Fruit fly (Drosophila melanogaster) whole organism, embryonic: ENCODE data around the gene Als2.
A peak's percentile ranks its signal among the peaks of the same experiment; 100 is the strongest.

Experiments
- Atf-2 ChIP-seq: fragments of 200-800 bp; sonication (Bioruptor generic); optimal IDR thresholded peaks from 2 replicates; lab custom pipeline; 2016; ENCODE audit warnings: missing biosample characterization, missing genetic modification characterization
- Blimp-1 ChIP-seq: fragments of 200-800 bp; sonication (Bioruptor generic); optimal IDR thresholded peaks from 3 replicates; lab custom pipeline; 2018; ENCODE audit warnings: missing biosample characterization, missing genetic modification characterization, mild to moderate bottlenecking, moderate library complexity, missing genetic modification reagents
- BtbVII ChIP-seq: fragments of 200-800 bp; sonication (Bioruptor generic); optimal IDR thresholded peaks from 3 replicates; lab custom pipeline; 2017; ENCODE audit warnings: missing biosample characterization, mild to moderate bottlenecking, missing genetic modification characterization
- Bteb2 ChIP-seq: fragments of 200-800 bp; sonication (Bioruptor generic); optimal IDR thresholded peaks from 2 replicates; lab custom pipeline; 2016; ENCODE audit warnings: missing biosample characterization, missing genetic modification characterization
- CG10267 ChIP-seq: fragments of 200-800 bp; sonication (Bioruptor generic); optimal IDR thresholded peaks from 2 replicates; lab custom pipeline; 2018; ENCODE audit warnings: missing biosample characterization, mild to moderate bottlenecking, missing genetic modification characterization, moderate library complexity
- CG10543 ChIP-seq: fragments of 200-800 bp; sonication (Bioruptor generic); optimal IDR thresholded peaks from 3 replicates; lab custom pipeline; 2017; ENCODE audit warnings: missing biosample characterization, mild to moderate bottlenecking, missing genetic modification characterization, moderate library complexity
- CG11398 ChIP-seq: fragments of 200-800 bp; sonication (Bioruptor generic); optimal IDR thresholded peaks from 2 replicates; lab custom pipeline; 2016; ENCODE audit warnings: missing biosample characterization, missing genetic modification characterization
- CG14014 ChIP-seq: fragments of 200-800 bp; sonication (Bioruptor generic); IDR thresholded peaks from 2 replicates; pipeline ENCODE4 v1.3.6; 2022; ENCODE audit warnings: missing biosample characterization, missing genetic modification characterization
- CG14860 ChIP-seq: fragments of 200-800 bp; sonication (Bioruptor generic); IDR thresholded peaks from 3 replicates; pipeline ENCODE4 v1.3.6; 2022; ENCODE audit warnings: missing biosample characterization, missing genetic modification characterization; ENCODE audit not compliant: partially characterized antibody
- CG14965 ChIP-seq: fragments of 200-800 bp; sonication (Bioruptor generic); optimal IDR thresholded peaks from 2 replicates; lab custom pipeline; 2016; ENCODE audit warnings: missing biosample characterization, missing genetic modification characterization, borderline replicate concordance
- CG1529 ChIP-seq: fragments of 200-800 bp; sonication (Bioruptor generic); optimal IDR thresholded peaks from 3 replicates; lab custom pipeline; 2018; ENCODE audit warnings: missing biosample characterization, missing genetic modification characterization
- CG17568 ChIP-seq: fragments of 200-800 bp; sonication (Bioruptor generic); optimal IDR thresholded peaks from 2 replicates; lab custom pipeline; 2018; ENCODE audit warnings: missing biosample characterization, mild to moderate bottlenecking, missing genetic modification characterization, moderate library complexity
- CG18619 ChIP-seq: fragments of 200-800 bp; sonication (Bioruptor generic); optimal IDR thresholded peaks from 3 replicates; lab custom pipeline; 2017; ENCODE audit warnings: missing biosample characterization, mild to moderate bottlenecking, missing genetic modification characterization
- CG2129 ChIP-seq: fragments of 200-800 bp; sonication (Bioruptor generic); IDR thresholded peaks from 2 replicates; pipeline ENCODE4 v1.3.6; 2022; ENCODE audit warnings: missing biosample characterization, missing genetic modification characterization; ENCODE audit not compliant: partially characterized antibody
- CG2199 ChIP-seq: fragments of 200-800 bp; sonication (Bioruptor generic); IDR thresholded peaks from 3 replicates; pipeline ENCODE4 v1.3.6; 2022; ENCODE audit warnings: missing biosample characterization, missing genetic modification characterization
- CG2712 ChIP-seq: fragments of 200-800 bp; optimal IDR thresholded peaks from 3 replicates; lab custom pipeline; 2019; ENCODE audit warnings: missing biosample characterization, mild to moderate bottlenecking, missing genetic modification characterization, moderate library complexity
- CG31388 ChIP-seq: fragments of 200-800 bp; sonication (Bioruptor generic); optimal IDR thresholded peaks from 2 replicates; lab custom pipeline; 2016; ENCODE audit warnings: missing biosample characterization, missing genetic modification characterization
- CG34376 ChIP-seq: fragments of 200-800 bp; sonication (Bioruptor generic); optimal IDR thresholded peaks from 2 replicates; lab custom pipeline; 2018; ENCODE audit warnings: missing biosample characterization, mild to moderate bottlenecking, missing genetic modification characterization
- CG3995 ChIP-seq: fragments of 200-800 bp; sonication (Bioruptor generic); optimal IDR thresholded peaks from 3 replicates; lab custom pipeline; 2016; ENCODE audit warnings: missing biosample characterization, missing genetic modification characterization
- CG4707 ChIP-seq: fragments of 200-800 bp; sonication (Bioruptor generic); optimal IDR thresholded peaks from 2 replicates; lab custom pipeline; 2018; ENCODE audit warnings: missing biosample characterization, mild to moderate bottlenecking, missing genetic modification characterization, moderate library complexity
- CG7357 ChIP-seq: fragments of 200-800 bp; sonication (Bioruptor generic); IDR thresholded peaks from 3 replicates; pipeline ENCODE4 v1.3.6; 2022; ENCODE audit warnings: missing biosample characterization, missing genetic modification characterization
- CG7372 ChIP-seq: fragments of 200-800 bp; sonication (Bioruptor generic); IDR thresholded peaks from 2 replicates; pipeline ENCODE4 v1.3.6; 2022; ENCODE audit warnings: missing biosample characterization, missing genetic modification characterization
- CG7556 ChIP-seq: fragments of 200-800 bp; sonication (Bioruptor generic); optimal IDR thresholded peaks from 2 replicates; lab custom pipeline; 2017; ENCODE audit warnings: missing biosample characterization, mild to moderate bottlenecking, missing genetic modification characterization
- CG8089 ChIP-seq: fragments of 200-800 bp; sonication (Bioruptor generic); optimal IDR thresholded peaks from 3 replicates; lab custom pipeline; 2016; ENCODE audit warnings: missing biosample characterization, missing genetic modification characterization
- CG8359 ChIP-seq: fragments of 200-800 bp; sonication (Bioruptor generic); optimal IDR thresholded peaks from 2 replicates; lab custom pipeline; 2017; ENCODE audit warnings: missing biosample characterization, mild to moderate bottlenecking, missing genetic modification characterization, borderline replicate concordance
- Eip74EF ChIP-seq, 2 experiments: fragments of 200-800 bp in 1 of 2; fragments of >200 bp in 1 of 2; sonication (Bioruptor generic) in 1 of 2; optimal IDR thresholded peaks; 2 replicates each; lab custom pipeline; 2017 to 2019; ENCODE audit warnings: missing biosample characterization in 2 of 2, missing genetic modification characterization in 2 of 2, mild to moderate bottlenecking in 1 of 2, moderate library complexity in 1 of 2
- HHEX ChIP-seq: fragments of 200-800 bp; sonication (Bioruptor generic); optimal IDR thresholded peaks from 3 replicates; lab custom pipeline; 2017; ENCODE audit warnings: missing biosample characterization, mild to moderate bottlenecking, missing genetic modification characterization, missing genetic modification reagents
- HLH3B ChIP-seq: fragments of 200-800 bp; sonication (Bioruptor generic); IDR thresholded peaks from 2 replicates; pipeline ENCODE4 v1.3.6; 2022; ENCODE audit warnings: missing biosample characterization, missing genetic modification characterization
- HLH4C ChIP-seq: fragments of 200-800 bp; sonication (Bioruptor generic); IDR thresholded peaks from 3 replicates; pipeline ENCODE4 v1.3.6; 2022; ENCODE audit warnings: missing biosample characterization, missing genetic modification characterization; ENCODE audit not compliant: partially characterized antibody
- HmgZ ChIP-seq: fragments of 200-800 bp; sonication (Bioruptor generic); optimal IDR thresholded peaks from 2 replicates; lab custom pipeline; 2018; ENCODE audit warnings: missing biosample characterization, mild to moderate bottlenecking, missing genetic modification characterization
- Jarid2 ChIP-seq: fragments of 200-800 bp; sonication (Bioruptor generic); optimal IDR thresholded peaks from 3 replicates; lab custom pipeline; 2017; ENCODE audit warnings: mild to moderate bottlenecking, missing biosample characterization, missing genetic modification reagents, missing genetic modification characterization
- NK7.1 ChIP-seq: fragments of 200-800 bp; sonication (Bioruptor generic); optimal IDR thresholded peaks from 3 replicates; lab custom pipeline; 2016; ENCODE audit warnings: missing biosample characterization, missing genetic modification characterization
- NfI ChIP-seq: fragments of 200-800 bp; sonication (Bioruptor generic); optimal IDR thresholded peaks from 3 replicates; lab custom pipeline; 2018; ENCODE audit warnings: missing biosample characterization, mild to moderate bottlenecking, missing genetic modification characterization, moderate library complexity
- Optix ChIP-seq: fragments of 200-800 bp; sonication (Bioruptor generic); IDR thresholded peaks from 3 replicates; pipeline ENCODE4 v1.3.6; 2022; ENCODE audit warnings: missing biosample characterization, missing genetic modification characterization
- Tbp ChIP-seq: fragments of >200 bp; optimal IDR thresholded peaks from 2 replicates; lab custom pipeline; 2018; ENCODE audit warnings: missing biosample characterization, missing genetic modification characterization
- Usf ChIP-seq: fragments of 200-800 bp; sonication (Bioruptor generic); optimal IDR thresholded peaks from 2 replicates; lab custom pipeline; 2017; ENCODE audit warnings: missing genotype, missing biosample characterization, missing genetic modification characterization
- ab ChIP-seq: fragments of 200-800 bp; sonication (Bioruptor generic); optimal IDR thresholded peaks from 2 replicates; lab custom pipeline; 2016; ENCODE audit warnings: missing biosample characterization, missing genetic modification characterization
- btn ChIP-seq: fragments of 200-800 bp; sonication (Bioruptor generic); optimal IDR thresholded peaks from 2 replicates; lab custom pipeline; 2016; ENCODE audit warnings: missing biosample characterization, missing genetic modification characterization
- ci ChIP-seq: fragments of 200-800 bp; sonication (Bioruptor generic); IDR thresholded peaks from 3 replicates; pipeline ENCODE4 v1.3.6; 2022; ENCODE audit warnings: missing biosample characterization, missing genetic modification characterization
- emc ChIP-seq: fragments of 200-800 bp; sonication (Bioruptor generic); optimal IDR thresholded peaks from 2 replicates; lab custom pipeline; 2016; ENCODE audit warnings: missing biosample characterization, missing genetic modification characterization
- ftz-f1 ChIP-seq: fragments of 200-800 bp; sonication (Bioruptor generic); optimal IDR thresholded peaks from 2 replicates; lab custom pipeline; 2016; ENCODE audit warnings: missing biosample characterization, missing genetic modification characterization
- gce ChIP-seq: fragments of 200-800 bp; sonication (Bioruptor generic); IDR thresholded peaks from 3 replicates; pipeline ENCODE4 v1.3.6; 2022; ENCODE audit warnings: missing biosample characterization, missing genetic modification characterization
- jumu ChIP-seq: fragments of 200-800 bp; sonication (Bioruptor generic); optimal IDR thresholded peaks from 3 replicates; lab custom pipeline; 2016; ENCODE audit warnings: missing biosample characterization, missing genetic modification characterization
- klu ChIP-seq: fragments of 200-800 bp; sonication (Bioruptor generic); IDR thresholded peaks from 2 replicates; pipeline ENCODE4 v1.3.6; 2022; ENCODE audit warnings: missing biosample characterization, missing genetic modification characterization
- lmd ChIP-seq: fragments of 200-800 bp; sonication (Bioruptor generic); IDR thresholded peaks from 2 replicates; pipeline ENCODE4 v1.3.6; 2022; ENCODE audit warnings: missing biosample characterization, missing genetic modification characterization
- lola ChIP-seq, 3 experiments: fragments of >200 bp in 2 of 3; fragments of 200-800 bp in 1 of 3; sonication (Bioruptor generic) in 1 of 3; optimal IDR thresholded peaks; 2 replicates each; lab custom pipeline; 2017 to 2019; ENCODE audit warnings: missing biosample characterization in 3 of 3, missing genetic modification characterization in 3 of 3, mild to moderate bottlenecking in 1 of 3, moderate library complexity in 1 of 3
- pho ChIP-seq: fragments of 200-800 bp; sonication (Bioruptor generic); optimal IDR thresholded peaks from 2 replicates; lab custom pipeline; 2016; ENCODE audit warnings: missing biosample characterization, missing genetic modification characterization
- sisA ChIP-seq: fragments of 200-800 bp; sonication (Bioruptor generic); IDR thresholded peaks from 2 replicates; pipeline ENCODE4 v1.3.6; 2022; ENCODE audit warnings: missing biosample characterization, missing genetic modification characterization
- sr ChIP-seq: fragments of 200-800 bp; sonication (Bioruptor generic); IDR thresholded peaks from 3 replicates; pipeline ENCODE4 v1.3.6; 2022; ENCODE audit warnings: missing biosample characterization, missing genetic modification characterization
- stc ChIP-seq: fragments of 200-800 bp; sonication (Bioruptor generic); IDR thresholded peaks from 2 replicates; pipeline ENCODE4 v1.3.6; 2022; ENCODE audit warnings: missing biosample characterization, missing genetic modification characterization
- toy ChIP-seq: fragments of 200-800 bp; sonication (Bioruptor generic); IDR thresholded peaks from 2 replicates; pipeline ENCODE4 v1.3.6; 2022; ENCODE audit warnings: missing biosample characterization, missing genetic modification characterization

Gene Als2

DNA sequence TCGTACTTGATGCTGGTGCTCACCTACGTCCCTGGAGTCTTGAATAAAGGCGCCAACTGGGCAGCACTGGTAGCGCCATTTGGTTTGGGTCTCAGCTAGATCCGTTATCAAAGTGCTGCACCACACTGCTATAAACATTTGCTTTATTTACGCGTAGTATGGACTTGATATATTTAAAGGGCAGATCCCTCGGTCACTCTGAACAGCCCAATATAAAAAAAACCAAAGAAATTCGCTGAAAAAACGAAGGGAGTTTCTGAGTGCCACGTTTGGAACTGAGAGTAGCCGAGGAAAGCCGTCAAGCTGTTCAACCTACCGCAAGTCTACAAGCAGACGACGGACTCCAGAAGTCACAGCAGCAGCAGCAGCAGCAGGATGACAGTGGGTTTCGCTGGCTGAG lies 38.7 kb downstream of the Als2 start, which contains the start of gene Atox1 (continued):
- no peak for TF ChIP-seq Atf-2 (GFP tag; lab: Kevin White, UChicago)
- no peak for TF ChIP-seq Eip74EF (GFP tag; optimal IDR thresholded peaks at IDR 0.05; lab: Kevin White, UChicago)
- peak; percentile 67 for TF ChIP-seq pho (GFP tag; lab: Kevin White, UChicago)
- 0 out of 2 replicates have a peak, but pooled peaks have one; percentile 23 for TF ChIP-seq CG14014
- no peak for TF ChIP-seq CG4707 (GFP tag; lab: Kevin White, UChicago)
- TF ChIP-seq toy (GFP tag; lab: Robert Waterston, UW) = no peak
- TF ChIP-seq CG7372 (GFP tag; lab: Robert Waterston, UW) = no peak
- TF ChIP-seq CG2199 (GFP tag; lab: Robert Waterston, UW) = peak; percentile 77
- no peak for TF ChIP-seq CG14860
- no peak for TF ChIP-seq Usf (GFP tag; lab: Kevin White, UChicago)
- TF ChIP-seq gce (GFP tag; lab: Robert Waterston, UW) = no peak
- TF ChIP-seq sr (GFP tag; lab: Robert Waterston, UW) = no peak
- TF ChIP-seq HHEX (GFP tag; lab: Kevin White, UChicago) = peak; percentile 6
- peak; percentile 78; the same call in 2 of the 3 replicates for TF ChIP-seq ci (GFP tag; lab: Robert Waterston, UW)
- TF ChIP-seq jumu (GFP tag; lab: Kevin White, UChicago) = peak; percentile 24
- TF ChIP-seq NK7.1 (GFP tag; lab: Kevin White, UChicago) = no peak
- TF ChIP-seq Tbp (GFP tag; lab: Kevin White, UChicago) = no peak
- TF ChIP-seq Jarid2 (GFP tag; lab: Kevin White, UChicago) = peak; percentile 21
- TF ChIP-seq CG7556 (GFP tag; lab: Kevin White, UChicago) = no peak
- peak; percentile 58 for TF ChIP-seq CG10543 (GFP tag; lab: Kevin White, UChicago)
- TF ChIP-seq CG2129 (GFP tag; lab: Robert Waterston, UW) = no peak
- no peak for TF ChIP-seq BtbVII (GFP tag; lab: Kevin White, UChicago)
- no peak for TF ChIP-seq CG14965 (GFP tag; lab: Kevin White, UChicago)
- TF ChIP-seq CG31388 = no peak
- TF ChIP-seq CG3995 (GFP tag; lab: Kevin White, UChicago) = peak; percentile 1
- TF ChIP-seq HLH4C (GFP tag; lab: Robert Waterston, UW) = no peak
- TF ChIP-seq CG11398 (GFP tag; lab: Kevin White, UChicago) = no peak
- TF ChIP-seq CG18619 = peak; percentile 38
- no peak for TF ChIP-seq lola (GFP tag; optimal IDR thresholded peaks at IDR 0.05; lab: Kevin White, UChicago)
- no peak for TF ChIP-seq CG8089 (GFP tag; lab: Kevin White, UChicago)
- TF ChIP-seq ftz-f1 (GFP tag; lab: Kevin White, UChicago) = peak; percentile 69
- no peak for TF ChIP-seq emc (GFP tag; lab: Kevin White, UChicago)
- TF ChIP-seq CG8359 (GFP tag; lab: Kevin White, UChicago) = no peak
- peak; percentile 56 for TF ChIP-seq CG10267 (tag; lab: Kevin White, UChicago)
- TF ChIP-seq HmgZ (tag; lab: Kevin White, UChicago) = peak; percentile 91
- no peak for TF ChIP-seq CG17568 (GFP tag; lab: Kevin White, UChicago)
- TF ChIP-seq sisA (GFP tag; lab: Robert Waterston, UW) = no peak
- no peak for TF ChIP-seq klu (GFP tag; lab: Robert Waterston, UW)
- no peak for TF ChIP-seq Blimp-1 (GFP tag; lab: Kevin White, UChicago)
- TF ChIP-seq Optix (GFP tag; lab: Robert Waterston, UW) = no peak
- peak; percentile 27 for TF ChIP-seq CG34376 (GFP tag; lab: Kevin White, UChicago)
- TF ChIP-seq CG1529 = no peak
- peak; percentile 7 for TF ChIP-seq Bteb2 (GFP tag; lab: Kevin White, UChicago)
- TF ChIP-seq CG7357 (GFP tag; lab: Robert Waterston, UW) = no peak
- peak; percentile 38; the same call in 1 of the 2 replicates for TF ChIP-seq HLH3B
- TF ChIP-seq btn = no peak
- peak; percentile 30; the same call in 1 of the 2 replicates for TF ChIP-seq stc (GFP tag; lab: Robert Waterston, UW)
- no peak for TF ChIP-seq lmd
- peak; percentile 42 for TF ChIP-seq CG2712 (tag; lab: Kevin White, UChicago)
- TF ChIP-seq NfI = peak; percentile 60
- no peak for TF ChIP-seq ab (GFP tag; lab: Kevin White, UChicago)
